Worm (Caenorhabditis elegans): ENCODE measurements around the gene moa-2.

Gene moa-2

ce11 chrII:7663028-7663427, 35.8 kb downstream of the moa-2 start:
- TF ChIP-seq ztf-28 (GFP tag; IDR thresholded peaks at IDR 0.05) = no peak
- no peak for TF ChIP-seq egrh-3 (GFP tag; IDR thresholded peaks at IDR 0.05)
- TF ChIP-seq mxl-1 (tag; optimal IDR thresholded peaks at IDR 0.05) = no peak
- no peak for TF ChIP-seq lsy-27 (tag; optimal IDR thresholded peaks at IDR 0.05; ENCODE audit: borderline replicate concordance, insufficient read depth)
- TF ChIP-seq lag-1 (GFP tag; IDR thresholded peaks at IDR 0.05) = no peak
- TF ChIP-seq madf-3 (GFP tag; IDR thresholded peaks at IDR 0.05) = no peak
- no peak for TF ChIP-seq hsf-1 (GFP tag; IDR thresholded peaks at IDR 0.05)
- TF ChIP-seq ztf-6 (GFP tag; IDR thresholded peaks at IDR 0.05) = no peak
- TF ChIP-seq ceh-40 (GFP tag; IDR thresholded peaks at IDR 0.05) = no peak
- no peak for TF ChIP-seq mel-28 (tag; optimal IDR thresholded peaks at IDR 0.05; ENCODE audit: borderline replicate concordance)
- no peak for TF ChIP-seq snpc-1.3 (tag; optimal IDR thresholded peaks at IDR 0.05; ENCODE audit: insufficient read depth)
- no peak for TF ChIP-seq mcd-1 (GFP tag; IDR thresholded peaks at IDR 0.05)
- no peak for TF ChIP-seq T07F8.4 (tag; optimal IDR thresholded peaks at IDR 0.05)

ce11 chrII:7662008-7662686, 36.7 kb downstream of the moa-2 start, which contains the start of gene alfa-1:
TSS of gene alfa-1 (minus strand) at chrII:7662522.
- TF ChIP-seq aptf-2 (GFP tag; conservative IDR thresholded peaks at IDR 0.05) (no peak), aptf-3 (GFP tag; IDR thresholded peaks at IDR 0.05) (no peak), ztf-6 (GFP tag; IDR thresholded peaks at IDR 0.05) (no peak), tbp1 (GFP tag; optimal IDR thresholded peaks at IDR 0.05) (no peak), snpc-1.3 (tag; optimal IDR thresholded peaks at IDR 0.05; ENCODE audit: insufficient read depth) (no peak), gei-17 (GFP tag; optimal IDR thresholded peaks at IDR 0.05) (no peak), lsl-1 (GFP tag; optimal IDR thresholded peaks at IDR 0.05) (no peak), ccch-3 (GFP tag; optimal IDR thresholded peaks at IDR 0.05) (no peak), T26A5.8 (tag; optimal IDR thresholded peaks at IDR 0.05) (no peak), B0336.3 (GFP tag; IDR thresholded peaks at IDR 0.05) (no peak), nhr-80 (tag; optimal IDR thresholded peaks at IDR 0.05) (peak; percentile 64), ets-4 (GFP tag; optimal IDR thresholded peaks at IDR 0.05) (no peak), chd-7 (tag; optimal IDR thresholded peaks at IDR 0.05) (no peak), egrh-3 (GFP tag; IDR thresholded peaks at IDR 0.05) (no peak), nhr-27 (tag; optimal IDR thresholded peaks at IDR 0.05) (no peak), attf-5 (GFP tag; optimal IDR thresholded peaks at IDR 0.05) (peak; percentile 61), ztf-26 (tag; optimal IDR thresholded peaks at IDR 0.05) (no peak), F37B4.10 (GFP tag; IDR thresholded peaks at IDR 0.05) (no peak), F39B2.1 (GFP tag; IDR thresholded peaks at IDR 0.05) (no peak), egl-44 (GFP tag; IDR thresholded peaks at IDR 0.05) (no peak), F55B11.4 (tag; optimal IDR thresholded peaks at IDR 0.05; ENCODE audit: borderline replicate concordance, insufficient read depth) (no peak), F10E7.11 (tag; optimal IDR thresholded peaks at IDR 0.05) (no peak), hmg-20 (GFP tag; IDR thresholded peaks at IDR 0.05) (no peak), Y95B8A.8 (GFP tag; IDR thresholded peaks at IDR 0.05) (no peak), dpff-1 (tag; optimal IDR thresholded peaks at IDR 0.05) (no peak), B0019.2 (GFP tag; conservative IDR thresholded peaks at IDR 0.05) (no peak), efl-1 (GFP tag; optimal IDR thresholded peaks at IDR 0.05) (no peak), him-1 (tag; optimal IDR thresholded peaks at IDR 0.05) (no peak), ceh-100 (GFP tag; IDR thresholded peaks at IDR 0.05) (no peak), hmg-1.2 (GFP tag; IDR thresholded peaks at IDR 0.05) (peak; percentile 27; the same call in 1 of the 2 replicates), mxl-1 (tag; optimal IDR thresholded peaks at IDR 0.05) (no peak), Y53F4B.3 (GFP tag; IDR thresholded peaks at IDR 0.05) (no peak), C17E4.6 (GFP tag; IDR thresholded peaks at IDR 0.05) (no peak), lin-40 (tag; optimal IDR thresholded peaks at IDR 0.05) (no peak), sea-2 (GFP tag; IDR thresholded peaks at IDR 0.05) (no peak), lin-54 (GFP tag; optimal IDR thresholded peaks at IDR 0.05) (peak; percentile 18), dpl-1 (GFP tag; optimal IDR thresholded peaks at IDR 0.05) (no peak), rcor-1 (GFP tag; IDR thresholded peaks at IDR 0.05) (no peak)
